Worm (Caenorhabditis elegans) whole organism, late embryonic: Measurements from ENCODE around the gene B0228.9.

ENCODE experiments used
- Y22D7AL.16 ChIP-seq: sonication (generic microtip); optimal IDR thresholded peaks from 2 replicates; lab custom pipeline; 2016; ENCODE audit warnings: missing genetic modification characterization, missing compliant biosample characterization
- ahr-1 ChIP-seq: sonication (generic microtip); optimal IDR thresholded peaks from 2 replicates; lab custom pipeline; 2016; ENCODE audit warnings: missing genetic modification characterization, missing compliant biosample characterization
- elt-2 ChIP-seq: sonication (generic microtip); optimal IDR thresholded peaks from 2 replicates; lab custom pipeline; 2016; ENCODE audit warnings: missing genetic modification reagents, missing genetic modification characterization, missing compliant biosample characterization
- ets-4 ChIP-seq: sonication (generic microtip); optimal IDR thresholded peaks from 2 replicates; lab custom pipeline; 2016; ENCODE audit warnings: missing genetic modification characterization, missing compliant biosample characterization
- nfya-1 ChIP-seq: sonication (generic microtip); optimal IDR thresholded peaks from 2 replicates; lab custom pipeline; 2017; ENCODE audit warnings: missing genetic modification characterization, mild to moderate bottlenecking, missing compliant biosample characterization, antibody characterized with exemption, moderate library complexity
- tbx-2 ChIP-seq: sonication (generic microtip); optimal IDR thresholded peaks from 2 replicates; lab custom pipeline; 2016; ENCODE audit warnings: missing genetic modification characterization, missing compliant biosample characterization
- ztf-16 ChIP-seq: sonication (generic microtip); optimal IDR thresholded peaks from 2 replicates; lab custom pipeline; 2017; ENCODE audit warnings: missing genetic modification characterization, missing compliant biosample characterization

DNA sequence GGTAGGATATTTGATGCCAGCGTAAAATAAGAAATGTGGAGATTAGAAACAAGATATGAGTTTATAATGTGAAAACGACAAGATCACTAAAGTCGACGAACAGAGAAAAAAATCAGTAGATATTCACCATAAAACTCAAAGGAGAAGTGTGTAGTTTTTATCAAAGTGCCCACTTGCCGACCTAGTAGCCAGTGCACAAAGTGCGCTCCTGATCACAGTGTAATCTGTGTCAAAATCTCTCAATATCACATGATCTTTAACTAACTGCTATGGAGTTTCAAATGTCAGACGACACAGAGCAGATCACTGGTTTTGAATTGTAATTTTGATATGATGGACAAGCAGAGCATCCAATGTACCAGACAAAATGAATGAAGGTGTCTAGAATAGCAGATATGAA, 43.0 kb downstream of the B0228.9 start:
- no peak for TF ChIP-seq nfya-1
- no peak for TF ChIP-seq tbx-2 (tag; lab: Kevin White, UChicago)
- no peak for TF ChIP-seq Y22D7AL.16 (tag; lab: Kevin White, UChicago)
- TF ChIP-seq ahr-1 (tag; lab: Kevin White, UChicago) = no peak
- no peak for TF ChIP-seq elt-2 (tag; lab: Kevin White, UChicago)
- no peak for TF ChIP-seq ztf-16 (tag; lab: Kevin White, UChicago)
- TF ChIP-seq ets-4 (tag; lab: Kevin White, UChicago) = no peak
